Fruit fly (Drosophila melanogaster) S2 (cell line): ENCODE measurements around the gene CG4653.

Experiments
- CG8478 ChIP-seq: fragments of >200 bp; optimal IDR thresholded peaks from 2 replicates; lab custom pipeline; 2018
- CTCF ChIP-seq, 2 experiments: fragments of >200 bp; optimal IDR thresholded peaks; 2 replicates each; lab custom pipeline; 2018

- TF ChIP-seq CG8478, result no peak
- no peak for TF ChIP-seq CTCF (optimal IDR thresholded peaks at IDR 0.05; lab: Kevin White, UChicago)
Observed at dm6 chrX:16660632-16661031, 43.2 kb upstream of the CG4653 start.
